Worm (Caenorhabditis elegans) whole organism, young adult: Measurements from ENCODE around the gene htp-1.

Experiments
- ccch-3 ChIP-seq: fragments of 200-800 bp; sonication (Bioruptor generic); optimal IDR thresholded peaks from 2 replicates; lab custom pipeline; 2018; ENCODE audit warnings: mild to moderate bottlenecking, missing genetic modification characterization, missing compliant biosample characterization
- efl-1 ChIP-seq: fragments of 150-350 bp; optimal IDR thresholded peaks from 2 replicates; lab custom pipeline; 2014; ENCODE audit warnings: missing biosample characterization, missing genetic modification reagents, missing genetic modification characterization
- snpc-4 ChIP-seq, 5 experiments: fragments of 150-350 bp in 1 of 5; sonication (generic microtip) in 4 of 5; optimal IDR thresholded peaks; 2 replicates each; lab custom pipeline; 2014 to 2018; ENCODE audit warnings: missing genetic modification characterization in 5 of 5, missing biosample characterization in 3 of 5, antibody characterized with exemption in 2 of 5, mild to moderate bottlenecking in 2 of 5, missing compliant biosample characterization in 2 of 5, missing genotype in 2 of 5, moderate library complexity in 2 of 5, missing genetic modification reagents in 1 of 5

- no peak for TF ChIP-seq ccch-3
- no peak for TF ChIP-seq snpc-4 (GFP tag; optimal IDR thresholded peaks at IDR 0.05; lab: Kevin White, UChicago)
- no peak for TF ChIP-seq snpc-4 (tag; optimal IDR thresholded peaks at IDR 0.05; lab: Kevin White, UChicago)
- no peak for TF ChIP-seq efl-1
Observed at ce11 chrIV:5360533-5360932, 30.8 kb downstream of the htp-1 start, which contains the start of gene F41H10.5.
